Worm (Caenorhabditis elegans): ENCODE measurements around the gene mrpl-44.
A peak's percentile ranks its signal among the peaks of the same experiment; 100 is the strongest.

The mrpl-44 gene

ce11 chrIII:9104060-9104459, 14.9 kb upstream of the mrpl-44 start (continued):
- TF ChIP-seq ceh-40 (GFP tag; IDR thresholded peaks at IDR 0.05), result no peak
- no peak for TF ChIP-seq ama-1 (optimal IDR thresholded peaks at IDR 0.05)
- peak in 1 of 2 experiments; percentile 3 for TF ChIP-seq ama-1 (GFP tag; optimal IDR thresholded peaks at IDR 0.05)
- TF ChIP-seq rcor-1 (GFP tag; IDR thresholded peaks at IDR 0.05), result peak; percentile 68
- TF ChIP-seq madf-3 (GFP tag; IDR thresholded peaks at IDR 0.05), result peak; percentile 59; the same call in 1 of the 2 replicates
- peak; percentile 62 for TF ChIP-seq B0336.3 (GFP tag; IDR thresholded peaks at IDR 0.05)
- no peak for TF ChIP-seq nfya-1 (tag; optimal IDR thresholded peaks at IDR 0.05; ENCODE audit: borderline replicate concordance, insufficient read depth)
- no peak for TF ChIP-seq cebp-2 (GFP tag; IDR thresholded peaks at IDR 0.05)
- peak; percentile 34 for TF ChIP-seq F23B12.7 (tag; optimal IDR thresholded peaks at IDR 0.05; ENCODE audit: insufficient read depth)
- no peak for TF ChIP-seq pha-4 (tag; optimal IDR thresholded peaks at IDR 0.05)
- peak; percentile 74 for TF ChIP-seq F52B5.7 (tag; optimal IDR thresholded peaks at IDR 0.05)
- peak; percentile 35 for TF ChIP-seq ceh-27 (GFP tag; optimal IDR thresholded peaks at IDR 0.05)
- peak; percentile 53 for TF ChIP-seq attf-5 (GFP tag; optimal IDR thresholded peaks at IDR 0.05)
- peak; percentile 34 for TF ChIP-seq athp-1 (tag; optimal IDR thresholded peaks at IDR 0.05)
- TF ChIP-seq Y79H2A.3 (GFP tag; conservative IDR thresholded peaks at IDR 0.05), result 0 out of 2 replicates have a peak, but pooled peaks have one; percentile 57
- peak; percentile 64 for TF ChIP-seq attf-3 (GFP tag; conservative IDR thresholded peaks at IDR 0.05)
- 0 out of 2 replicates have a peak, but pooled peaks have one; percentile 7 for TF ChIP-seq Y67H2A.10 (GFP tag; conservative IDR thresholded peaks at IDR 0.05)
- no peak for TF ChIP-seq tbx-9 (tag; optimal IDR thresholded peaks at IDR 0.05; ENCODE audit: borderline replicate concordance)
- peak; percentile 27; the same call in 1 of the 2 replicates for TF ChIP-seq Y53F4B.3 (GFP tag; IDR thresholded peaks at IDR 0.05)
- TF ChIP-seq ztf-6 (GFP tag; IDR thresholded peaks at IDR 0.05), result peak; percentile 65; the same call in 1 of the 2 replicates
- peak; percentile 69; the same call in 1 of the 2 replicates for TF ChIP-seq aptf-2 (GFP tag; conservative IDR thresholded peaks at IDR 0.05)
- TF ChIP-seq ztf-26 (tag; optimal IDR thresholded peaks at IDR 0.05), result peak; percentile 40
- TF ChIP-seq mxl-1 (tag; optimal IDR thresholded peaks at IDR 0.05), result peak; percentile 51
- TF ChIP-seq snpc-3.4 (tag; optimal IDR thresholded peaks at IDR 0.05), result peak; percentile 30
- peak; percentile 56 for TF ChIP-seq T07F8.4 (tag; optimal IDR thresholded peaks at IDR 0.05)
- peak; percentile 60 for TF ChIP-seq zim-3 (tag; optimal IDR thresholded peaks at IDR 0.05)
- TF ChIP-seq tlf-1 (GFP tag; optimal IDR thresholded peaks at IDR 0.05), result peak; percentile 27
- TF ChIP-seq D2030.7 (GFP tag; IDR thresholded peaks at IDR 0.05), result peak; percentile 76
- TF ChIP-seq ceh-91 (GFP tag; IDR thresholded peaks at IDR 0.05), result peak; percentile 52
- TF ChIP-seq hlh-12 (tag; optimal IDR thresholded peaks at IDR 0.05), result no peak
- peak; percentile 36 for TF ChIP-seq K12H6.12 (tag; optimal IDR thresholded peaks at IDR 0.05)
- TF ChIP-seq die-1 (tag; optimal IDR thresholded peaks at IDR 0.05), result peak; percentile 86
- peak; percentile 52 for TF ChIP-seq repo-1 (tag; optimal IDR thresholded peaks at IDR 0.05)
- 0 out of 2 replicates have a peak, but pooled peaks have one; percentile 55 for TF ChIP-seq pbrm-1 (GFP tag; IDR thresholded peaks at IDR 0.05)
- peak; percentile 70 for TF ChIP-seq ztf-18 (tag; optimal IDR thresholded peaks at IDR 0.05)
- peak; percentile 67 for TF ChIP-seq chd-7 (tag; optimal IDR thresholded peaks at IDR 0.05)
- TF ChIP-seq ZK185.1 (tag; optimal IDR thresholded peaks at IDR 0.05; ENCODE audit: poor library complexity, severe bottlenecking), result peak; percentile 45

- no peak for TF ChIP-seq F55B11.4 (tag; optimal IDR thresholded peaks at IDR 0.05; ENCODE audit: borderline replicate concordance, insufficient read depth)
- no peak for TF ChIP-seq let-607 (tag; optimal IDR thresholded peaks at IDR 0.05)
- no peak for TF ChIP-seq ets-4 (GFP tag; optimal IDR thresholded peaks at IDR 0.05)
- TF ChIP-seq ztf-25 (GFP tag; IDR thresholded peaks at IDR 0.05), result no peak
- no peak for TF ChIP-seq dox-1 (GFP tag; IDR thresholded peaks at IDR 0.05)
- TF ChIP-seq D2030.7 (GFP tag; IDR thresholded peaks at IDR 0.05), result no peak
- no peak for TF ChIP-seq B0035.1 (tag; optimal IDR thresholded peaks at IDR 0.05)
- TF ChIP-seq F23B12.7 (tag; optimal IDR thresholded peaks at IDR 0.05; ENCODE audit: insufficient read depth), result no peak
- no peak for TF ChIP-seq ztf-22 (GFP tag; optimal IDR thresholded peaks at IDR 0.05)
- no peak for TF ChIP-seq hlh-26 (GFP tag; conservative IDR thresholded peaks at IDR 0.05)
- no peak for TF ChIP-seq egl-44 (GFP tag; IDR thresholded peaks at IDR 0.05)
- no peak for TF ChIP-seq let-526 (GFP tag; IDR thresholded peaks at IDR 0.05)
- TF ChIP-seq Y67H2A.10 (GFP tag; conservative IDR thresholded peaks at IDR 0.05), result no peak
- TF ChIP-seq F52B5.7 (tag; optimal IDR thresholded peaks at IDR 0.05), result no peak
- TF ChIP-seq bed-2 (GFP tag; IDR thresholded peaks at IDR 0.05), result no peak
- no peak for TF ChIP-seq aptf-2 (GFP tag; conservative IDR thresholded peaks at IDR 0.05)
- no peak for TF ChIP-seq hmg-20 (GFP tag; IDR thresholded peaks at IDR 0.05)
Measured at ce11 chrIII:9103643-9104042, 14.5 kb upstream of the mrpl-44 start, which contains the start of gene dos-1. dos-1 (plus strand) TSS chrIII:9103943.

Measured in whole organism, young adult.